Fruit fly (Drosophila melanogaster) whole organism, embryonic: ENCODE data around the gene Bgb.
A peak's percentile ranks its signal among the peaks of the same experiment; 100 is the strongest.

ENCODE experiments used
- Abd-B ChIP-seq: fragments of 200-800 bp; sonication (Bioruptor generic); optimal IDR thresholded peaks from 2 replicates; lab custom pipeline; 2018; ENCODE audit warnings: missing biosample characterization, mild to moderate bottlenecking, missing genetic modification characterization, moderate library complexity
- Asciz ChIP-seq: fragments of 200-800 bp; sonication (Bioruptor generic); optimal IDR thresholded peaks from 2 replicates; lab custom pipeline; 2017; ENCODE audit warnings: missing biosample characterization, mild to moderate bottlenecking, missing genetic modification characterization, missing genetic modification reagents
- CG10147 ChIP-seq: fragments of 200-800 bp; sonication (Bioruptor generic); optimal IDR thresholded peaks from 2 replicates; lab custom pipeline; 2019; ENCODE audit warnings: missing biosample characterization, mild to moderate bottlenecking, missing genetic modification characterization, moderate library complexity
- CG10654 ChIP-seq: fragments of 200-800 bp; sonication (Bioruptor generic); optimal IDR thresholded peaks from 2 replicates; lab custom pipeline; 2016; ENCODE audit warnings: missing biosample characterization, missing genetic modification characterization
- CG13296 ChIP-seq: fragments of 200-800 bp; sonication (Bioruptor generic); optimal IDR thresholded peaks from 3 replicates; lab custom pipeline; 2018; ENCODE audit warnings: missing biosample characterization, mild to moderate bottlenecking, missing genetic modification characterization
- CG13894 ChIP-seq: fragments of 200-800 bp; sonication (Bioruptor generic); optimal IDR thresholded peaks from 3 replicates; lab custom pipeline; 2018; ENCODE audit warnings: missing biosample characterization, mild to moderate bottlenecking, missing genetic modification characterization, moderate library complexity
- CG15514 ChIP-seq: fragments of 200-800 bp; sonication (Bioruptor generic); optimal IDR thresholded peaks from 3 replicates; lab custom pipeline; 2017; ENCODE audit warnings: missing biosample characterization, missing genetic modification characterization, mild to moderate bottlenecking, moderate library complexity, missing genetic modification reagents
- CG15696 ChIP-seq: fragments of 200-800 bp; sonication (Bioruptor generic); optimal IDR thresholded peaks from 2 replicates; lab custom pipeline; 2019; ENCODE audit warnings: missing biosample characterization, mild to moderate bottlenecking, missing genetic modification characterization, moderate library complexity
- CG16779 ChIP-seq: fragments of 200-800 bp; sonication (Bioruptor generic); IDR thresholded peaks from 2 replicates; pipeline ENCODE4 v1.3.6; 2022; ENCODE audit warnings: missing biosample characterization, missing genetic modification characterization
- CG16813 ChIP-seq: fragments of 200-800 bp; sonication (Bioruptor generic); IDR thresholded peaks from 3 replicates; pipeline ENCODE4 v1.3.6; 2022; ENCODE audit warnings: missing biosample characterization, missing genetic modification characterization; ENCODE audit not compliant: partially characterized antibody
- CG17568 ChIP-seq: fragments of 200-800 bp; sonication (Bioruptor generic); optimal IDR thresholded peaks from 2 replicates; lab custom pipeline; 2018; ENCODE audit warnings: missing biosample characterization, mild to moderate bottlenecking, missing genetic modification characterization, moderate library complexity
- CG17612 ChIP-seq: fragments of 200-800 bp; sonication (Bioruptor generic); IDR thresholded peaks from 2 replicates; pipeline ENCODE4 v1.3.6; 2022; ENCODE audit warnings: missing biosample characterization, missing genetic modification characterization
- CG18262 ChIP-seq: fragments of 200-800 bp; optimal IDR thresholded peaks from 3 replicates; lab custom pipeline; 2019; ENCODE audit warnings: missing biosample characterization, mild to moderate bottlenecking, missing genetic modification characterization, moderate library complexity
- CG30431 ChIP-seq: fragments of 200-800 bp; sonication (Bioruptor generic); optimal IDR thresholded peaks from 2 replicates; lab custom pipeline; 2017; ENCODE audit warnings: missing biosample characterization, missing genetic modification characterization
- CG31441 ChIP-seq: fragments of 200-800 bp; sonication (Bioruptor generic); IDR thresholded peaks from 2 replicates; pipeline ENCODE4 v1.3.6; 2022; ENCODE audit warnings: missing biosample characterization, missing genetic modification characterization
- CG34422 ChIP-seq: fragments of 200-800 bp; sonication (Bioruptor generic); IDR thresholded peaks from 3 replicates; pipeline ENCODE4 v1.3.6; 2022; ENCODE audit warnings: missing biosample characterization, missing genetic modification characterization
- CG3838 ChIP-seq: fragments of 200-800 bp; sonication (Bioruptor generic); optimal IDR thresholded peaks from 3 replicates; lab custom pipeline; 2016; ENCODE audit warnings: missing biosample characterization, missing genetic modification characterization
- CG4360 ChIP-seq: fragments of 200-800 bp; sonication (Bioruptor generic); IDR thresholded peaks from 2 replicates; pipeline ENCODE4 v1.3.6; 2022; ENCODE audit warnings: missing biosample characterization, missing genetic modification characterization
- CG4424 ChIP-seq: fragments of 200-800 bp; sonication (Bioruptor generic); optimal IDR thresholded peaks from 3 replicates; lab custom pipeline; 2016; ENCODE audit warnings: missing biosample characterization, missing genetic modification characterization
- CG6175 ChIP-seq: fragments of 200-800 bp; sonication (Bioruptor generic); IDR thresholded peaks from 3 replicates; pipeline ENCODE4 v1.3.6; 2022; ENCODE audit warnings: missing biosample characterization, missing genetic modification characterization
- CG7786 ChIP-seq: fragments of 200-800 bp; sonication (Bioruptor generic); optimal IDR thresholded peaks from 2 replicates; lab custom pipeline; 2016; ENCODE audit warnings: missing biosample characterization, missing genetic modification characterization
- CG8089 ChIP-seq: fragments of 200-800 bp; sonication (Bioruptor generic); optimal IDR thresholded peaks from 3 replicates; lab custom pipeline; 2016; ENCODE audit warnings: missing biosample characterization, missing genetic modification characterization
- CG8388 ChIP-seq: fragments of 200-800 bp; sonication (Bioruptor generic); optimal IDR thresholded peaks from 2 replicates; lab custom pipeline; 2019; ENCODE audit warnings: missing biosample characterization, mild to moderate bottlenecking, missing genetic modification characterization, moderate library complexity
- CG9876 ChIP-seq: fragments of 200-800 bp; sonication (Bioruptor generic); optimal IDR thresholded peaks from 2 replicates; lab custom pipeline; 2016; ENCODE audit warnings: missing biosample characterization, missing genetic modification characterization
- CTCF ChIP-seq: fragments of 200-800 bp; sonication (Bioruptor generic); optimal IDR thresholded peaks from 2 replicates; lab custom pipeline; 2017; ENCODE audit warnings: missing biosample characterization, mild to moderate bottlenecking, missing genetic modification characterization, moderate library complexity
- Dek ChIP-seq: fragments of 200-800 bp; sonication (Bioruptor generic); optimal IDR thresholded peaks from 3 replicates; lab custom pipeline; 2019; ENCODE audit warnings: missing biosample characterization, mild to moderate bottlenecking, missing genetic modification characterization, moderate library complexity
- Dll ChIP-seq: fragments of 200-800 bp; sonication (Bioruptor generic); IDR thresholded peaks from 4 replicates; pipeline ENCODE4 v1.3.6; 2022; ENCODE audit warnings: missing biosample characterization, missing genetic modification characterization; ENCODE audit not compliant: partially characterized antibody
- Elba2 ChIP-seq: fragments of 200-800 bp; sonication (Bioruptor generic); optimal IDR thresholded peaks from 3 replicates; lab custom pipeline; 2016; ENCODE audit warnings: missing biosample characterization, missing genetic modification characterization
- Fer1 ChIP-seq: fragments of 200-800 bp; sonication (Bioruptor generic); optimal IDR thresholded peaks from 2 replicates; lab custom pipeline; 2017; ENCODE audit warnings: missing biosample characterization, mild to moderate bottlenecking, missing genetic modification characterization
- MBD-R2 ChIP-seq: fragments of 200-800 bp; sonication (Bioruptor generic); IDR thresholded peaks from 2 replicates; pipeline ENCODE4 v1.3.6; 2022; ENCODE audit warnings: missing biosample characterization, missing genetic modification characterization
- NC2β ChIP-seq: fragments of 200-800 bp; sonication (Bioruptor generic); optimal IDR thresholded peaks from 2 replicates; lab custom pipeline; 2016; ENCODE audit warnings: missing biosample characterization, missing genetic modification characterization
- Nf-YA ChIP-seq: fragments of 200-800 bp; sonication (Bioruptor generic); IDR thresholded peaks from 2 replicates; pipeline ENCODE4 v1.3.6; 2022; ENCODE audit warnings: missing biosample characterization, missing genetic modification characterization
- PHDP ChIP-seq: fragments of 200-800 bp; sonication (Bioruptor generic); optimal IDR thresholded peaks from 3 replicates; lab custom pipeline; 2018; ENCODE audit warnings: missing biosample characterization, mild to moderate bottlenecking, missing genetic modification characterization, moderate library complexity
- Sin3A ChIP-seq: fragments of >200 bp; optimal IDR thresholded peaks from 2 replicates; lab custom pipeline; 2018
- TFAM ChIP-seq: fragments of 200-800 bp; sonication (Bioruptor generic); optimal IDR thresholded peaks from 2 replicates; lab custom pipeline; 2017; ENCODE audit warnings: missing biosample characterization, missing genetic modification characterization, inconsistent platforms
- Tbp ChIP-seq: fragments of >200 bp; optimal IDR thresholded peaks from 2 replicates; lab custom pipeline; 2018; ENCODE audit warnings: missing biosample characterization, missing genetic modification characterization
- Vsx1 ChIP-seq: fragments of 200-800 bp; sonication (Bioruptor generic); optimal IDR thresholded peaks from 2 replicates; lab custom pipeline; 2017; ENCODE audit warnings: missing biosample characterization, mild to moderate bottlenecking, missing genetic modification characterization, missing genetic modification reagents
- YL-1 ChIP-seq: fragments of 200-800 bp; sonication (Bioruptor generic); optimal IDR thresholded peaks from 3 replicates; lab custom pipeline; 2017; ENCODE audit warnings: missing biosample characterization, mild to moderate bottlenecking, missing genetic modification characterization
- ara ChIP-seq: fragments of 200-800 bp; sonication (Bioruptor generic); IDR thresholded peaks from 2 replicates; pipeline ENCODE4 v1.3.6; 2022; ENCODE audit warnings: missing biosample characterization, missing genetic modification characterization
- cato ChIP-seq: fragments of 200-800 bp; sonication (Bioruptor generic); optimal IDR thresholded peaks from 2 replicates; lab custom pipeline; 2016; ENCODE audit warnings: missing biosample characterization, missing genetic modification characterization, borderline replicate concordance
- fru ChIP-seq: fragments of >200 bp; optimal IDR thresholded peaks from 2 replicates; lab custom pipeline; 2017
- fu2 ChIP-seq: fragments of 200-800 bp; sonication (Bioruptor generic); optimal IDR thresholded peaks from 2 replicates; lab custom pipeline; 2016; ENCODE audit warnings: missing biosample characterization, missing genetic modification characterization
- jigr1 ChIP-seq: fragments of 200-800 bp; sonication (Bioruptor generic); IDR thresholded peaks from 3 replicates; pipeline ENCODE4 v1.3.6; 2022; ENCODE audit warnings: missing biosample characterization, missing genetic modification characterization
- jumu ChIP-seq: fragments of 200-800 bp; sonication (Bioruptor generic); optimal IDR thresholded peaks from 3 replicates; lab custom pipeline; 2016; ENCODE audit warnings: missing biosample characterization, missing genetic modification characterization
- kni ChIP-seq: fragments of 200-800 bp; sonication (Bioruptor generic); optimal IDR thresholded peaks from 3 replicates; lab custom pipeline; 2017; ENCODE audit warnings: mild to moderate bottlenecking, missing biosample characterization, missing genetic modification reagents, missing genetic modification characterization
- nmo ChIP-seq: fragments of 200-800 bp; sonication (Bioruptor generic); optimal IDR thresholded peaks from 2 replicates; lab custom pipeline; 2018; ENCODE audit warnings: missing biosample characterization, mild to moderate bottlenecking, missing genetic modification characterization, moderate library complexity
- otp ChIP-seq: fragments of 200-800 bp; sonication (Bioruptor generic); IDR thresholded peaks from 3 replicates; pipeline ENCODE4, ENCODE4 v1.3.6; 2022; ENCODE audit warnings: missing biosample characterization, missing genetic modification characterization
- repo ChIP-seq: fragments of 200-800 bp; sonication (Bioruptor generic); optimal IDR thresholded peaks from 2 replicates; lab custom pipeline; 2016; ENCODE audit warnings: missing biosample characterization, missing genetic modification characterization
- sens ChIP-seq: fragments of 200-800 bp; sonication (Bioruptor generic); peaks from one replicate; lab custom pipeline; 2016; ENCODE audit warnings: missing biosample characterization, missing genetic modification characterization
- seq ChIP-seq: fragments of 200-800 bp; sonication (Bioruptor generic); IDR thresholded peaks from 2 replicates; pipeline ENCODE4 v1.3.6; 2022; ENCODE audit warnings: missing biosample characterization, missing genetic modification characterization
- stc ChIP-seq: fragments of 200-800 bp; sonication (Bioruptor generic); IDR thresholded peaks from 2 replicates; pipeline ENCODE4 v1.3.6; 2022; ENCODE audit warnings: missing biosample characterization, missing genetic modification characterization
- zfh1 ChIP-seq: fragments of 200-800 bp; sonication (Bioruptor generic); IDR thresholded peaks from 3 replicates; pipeline ENCODE4 v1.3.6; 2022; ENCODE audit warnings: missing biosample characterization, missing genetic modification characterization

Bgb gene

DNA sequence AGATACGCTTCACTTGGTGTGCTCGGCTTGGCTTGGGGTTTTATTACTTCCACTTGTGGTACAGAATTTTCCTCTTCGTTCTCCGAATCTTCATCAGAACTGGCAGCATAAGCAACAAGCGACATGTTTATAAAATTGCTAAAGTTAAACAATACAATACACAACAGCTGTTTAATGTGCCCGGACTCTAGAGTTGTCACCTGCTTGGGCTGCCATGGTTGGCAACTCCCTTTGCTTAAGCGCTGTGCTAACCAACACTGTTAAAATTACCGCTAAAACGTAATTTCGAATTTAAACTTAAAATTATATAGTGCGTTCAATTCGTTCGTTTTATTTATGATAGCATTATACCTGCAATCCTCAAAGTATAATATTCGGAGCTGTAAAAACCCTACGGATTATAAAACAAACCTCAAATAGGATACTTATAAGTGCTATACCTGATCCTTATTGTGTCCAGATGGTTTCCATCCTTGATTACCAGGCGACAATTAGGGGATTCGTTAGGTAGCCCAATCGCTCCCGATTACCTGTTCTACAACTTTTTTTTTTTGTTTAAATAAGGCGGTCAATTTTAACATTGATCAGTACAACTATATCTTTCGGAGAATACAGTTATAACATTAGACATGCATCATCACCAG, 7.9 kb downstream of the Bgb start, which contains the start of the genes CG17249 and Bro (continued):
- TF ChIP-seq CG13894: no peak
- TF ChIP-seq seq (GFP tag; lab: Robert Waterston, UW): no peak
- no peak for TF ChIP-seq CG13296 (GFP tag; lab: Kevin White, UChicago)
- TF ChIP-seq CG10147 (GFP tag; lab: Kevin White, UChicago): no peak
- peak; percentile 19 for TF ChIP-seq Fer1 (GFP tag; lab: Kevin White, UChicago)
- TF ChIP-seq Vsx1: no peak
- TF ChIP-seq CG18262: no peak
- TF ChIP-seq YL-1 (GFP tag; lab: Kevin White, UChicago): peak; percentile 27
- no peak for TF ChIP-seq CG4424 (GFP tag; lab: Kevin White, UChicago)
- no peak for TF ChIP-seq CG16779 (GFP tag; lab: Robert Waterston, UW)
- peak; percentile 49; the same call in 1 of the 3 replicates for TF ChIP-seq CG34422 (GFP tag; lab: Robert Waterston, UW)
- TF ChIP-seq fu2 (GFP tag; lab: Kevin White, UChicago): peak; percentile 23
- no peak for TF ChIP-seq CG17568 (GFP tag; lab: Kevin White, UChicago)
- TF ChIP-seq CTCF (GFP tag; lab: Kevin White, UChicago): no peak
- no peak for TF ChIP-seq ara (GFP tag; lab: Robert Waterston, UW)
- no peak for TF ChIP-seq Abd-B (GFP tag; lab: Kevin White, UChicago)
- TF ChIP-seq CG6175: no peak
- no peak for TF ChIP-seq CG17612
- TF ChIP-seq CG7786: peak; percentile 59
- TF ChIP-seq Tbp (GFP tag; lab: Kevin White, UChicago): no peak
- peak; percentile 39 for TF ChIP-seq jumu (GFP tag; lab: Kevin White, UChicago)
- TF ChIP-seq Dll (GFP tag; lab: Robert Waterston, UW): 0 out of 4 replicates have a peak, but pooled peaks have one; percentile 19
- TF ChIP-seq jigr1: no peak
- no peak for TF ChIP-seq CG10654
- TF ChIP-seq Elba2 (GFP tag; lab: Kevin White, UChicago): peak; percentile 91
- TF ChIP-seq fru: no peak
- TF ChIP-seq NC2β (GFP tag; lab: Kevin White, UChicago): peak; percentile 2
- TF ChIP-seq Sin3A (lab: Kevin White, UChicago): peak; percentile 50
- no peak for TF ChIP-seq Dek (tag; lab: Kevin White, UChicago)
- TF ChIP-seq MBD-R2 (GFP tag; lab: Robert Waterston, UW): peak; percentile 97
- no peak for TF ChIP-seq cato
- TF ChIP-seq CG31441 (GFP tag; lab: Robert Waterston, UW): no peak
- TF ChIP-seq CG16813 (GFP tag; lab: Robert Waterston, UW): no peak
- peak; percentile 55 for TF ChIP-seq sens
- TF ChIP-seq repo (GFP tag; lab: Kevin White, UChicago): no peak
- peak; percentile 28 for TF ChIP-seq CG8089
- TF ChIP-seq otp (GFP tag; lab: Robert Waterston, UW): no peak
- no peak for TF ChIP-seq CG4360 (GFP tag; lab: Robert Waterston, UW)
- no peak for TF ChIP-seq kni (GFP tag; lab: Kevin White, UChicago)
- TF ChIP-seq zfh1 (GFP tag; lab: Robert Waterston, UW): peak; percentile 34; the same call in 2 of the 3 replicates
- no peak for TF ChIP-seq Nf-YA (GFP tag; lab: Robert Waterston, UW)
- TF ChIP-seq CG15696 (tag; lab: Kevin White, UChicago): no peak
- peak; percentile 53 for TF ChIP-seq CG3838
- TF ChIP-seq Asciz (GFP tag; lab: Kevin White, UChicago): no peak
- TF ChIP-seq TFAM (GFP tag; lab: Kevin White, UChicago): no peak
- TF ChIP-seq PHDP (tag; lab: Kevin White, UChicago): no peak
- peak; percentile 92 for TF ChIP-seq CG8388
- TF ChIP-seq CG30431: no peak
- TF ChIP-seq CG15514: peak; percentile 85
- TF ChIP-seq nmo (GFP tag; lab: Kevin White, UChicago): peak; percentile 31
- no peak for TF ChIP-seq CG9876 (GFP tag; lab: Kevin White, UChicago)
- no peak for TF ChIP-seq stc (GFP tag; lab: Robert Waterston, UW)
